Worm (Caenorhabditis elegans): Measurements from ENCODE around the gene F43B10.1.

ce11 chrX:16678097-16678496 lies 15.5 kb upstream of the F43B10.1 start:
- TF ChIP-seq pha-4 (GFP tag; IDR thresholded peaks at IDR 0.05) (no peak), pha-4 (tag; optimal IDR thresholded peaks at IDR 0.05) (no peak), mxl-3 (GFP tag; optimal IDR thresholded peaks at IDR 0.05) (no peak), egl-27 (tag; optimal IDR thresholded peaks at IDR 0.05) (no peak), ama-1 (optimal IDR thresholded peaks at IDR 0.05) (no peak), ztf-11 (tag; optimal IDR thresholded peaks at IDR 0.05) (no peak)

All from whole organism, L4 larva.